Fruit fly (Drosophila melanogaster) whole organism, adult: Measurements from ENCODE around the gene CG5162.
A peak's percentile ranks its signal among the peaks of the same experiment; 100 is the strongest.

ENCODE experiments used
- CG12768 ChIP-seq: fragments of 200-800 bp; sonication (Bioruptor generic); optimal IDR thresholded peaks from 2 replicates; lab custom pipeline; 2017; ENCODE audit warnings: missing biosample characterization, missing genetic modification characterization, mild to moderate bottlenecking, moderate library complexity, missing genetic modification reagents
- CG14711 ChIP-seq: fragments of 200-800 bp; sonication (Bioruptor generic); optimal IDR thresholded peaks from 2 replicates; lab custom pipeline; 2018; ENCODE audit warnings: missing biosample characterization, mild to moderate bottlenecking, missing genetic modification characterization, moderate library complexity
- CG1620 ChIP-seq: fragments of 200-800 bp; sonication (Bioruptor generic); optimal IDR thresholded peaks from 2 replicates; lab custom pipeline; 2016; ENCODE audit warnings: missing biosample characterization, missing genetic modification characterization
- CG5204 ChIP-seq: fragments of 200-800 bp; sonication (Bioruptor generic); optimal IDR thresholded peaks from 2 replicates; lab custom pipeline; 2016; ENCODE audit warnings: missing biosample characterization, missing genetic modification characterization
- CG7045 ChIP-seq: fragments of 200-800 bp; sonication (Bioruptor generic); optimal IDR thresholded peaks from 2 replicates; lab custom pipeline; 2017; ENCODE audit warnings: missing biosample characterization, mild to moderate bottlenecking, missing genetic modification characterization
- Hr96 ChIP-seq: fragments of 200-800 bp; sonication (Bioruptor generic); optimal IDR thresholded peaks from 2 replicates; lab custom pipeline; 2016; ENCODE audit warnings: missing biosample characterization, missing genetic modification characterization
- ovo ChIP-seq: fragments of 200-800 bp; sonication (Bioruptor generic); optimal IDR thresholded peaks from 2 replicates; lab custom pipeline; 2016; ENCODE audit warnings: missing biosample characterization, missing genetic modification characterization

dm6 chrX:17175558-17176189 is 39.4 kb upstream of the CG5162 start:
- TF ChIP-seq CG14711 (tag; lab: Kevin White, UChicago), result no peak
- peak; percentile 54 for TF ChIP-seq Hr96 (GFP tag; lab: Kevin White, UChicago)
- no peak for TF ChIP-seq CG5204 (GFP tag; lab: Kevin White, UChicago)
- no peak for TF ChIP-seq ovo
- TF ChIP-seq CG12768 (GFP tag; lab: Kevin White, UChicago), result no peak
- TF ChIP-seq CG1620 (GFP tag; lab: Kevin White, UChicago), result peak; percentile 58
- no peak for TF ChIP-seq CG7045 (GFP tag; lab: Kevin White, UChicago)
